Fruit fly (Drosophila melanogaster) Kc167 (cell line): ENCODE measurements around the gene pie.

Source experiments
- Myc ChIP-seq: fragments of >200 bp; optimal IDR thresholded peaks from 2 replicates; lab custom pipeline; 2017; ENCODE audit warnings: missing external identifiers
- h ChIP-seq: fragments of >200 bp; optimal IDR thresholded peaks from 3 replicates; lab custom pipeline; 2018; ENCODE audit warnings: missing external identifiers
- insv ChIP-seq: fragments of >200 bp; optimal IDR thresholded peaks from 3 replicates; lab custom pipeline; 2018; ENCODE audit warnings: missing external identifiers
- psq ChIP-seq: fragments of >200 bp; optimal IDR thresholded peaks from 2 replicates; lab custom pipeline; 2017; ENCODE audit warnings: missing external identifiers

DNA sequence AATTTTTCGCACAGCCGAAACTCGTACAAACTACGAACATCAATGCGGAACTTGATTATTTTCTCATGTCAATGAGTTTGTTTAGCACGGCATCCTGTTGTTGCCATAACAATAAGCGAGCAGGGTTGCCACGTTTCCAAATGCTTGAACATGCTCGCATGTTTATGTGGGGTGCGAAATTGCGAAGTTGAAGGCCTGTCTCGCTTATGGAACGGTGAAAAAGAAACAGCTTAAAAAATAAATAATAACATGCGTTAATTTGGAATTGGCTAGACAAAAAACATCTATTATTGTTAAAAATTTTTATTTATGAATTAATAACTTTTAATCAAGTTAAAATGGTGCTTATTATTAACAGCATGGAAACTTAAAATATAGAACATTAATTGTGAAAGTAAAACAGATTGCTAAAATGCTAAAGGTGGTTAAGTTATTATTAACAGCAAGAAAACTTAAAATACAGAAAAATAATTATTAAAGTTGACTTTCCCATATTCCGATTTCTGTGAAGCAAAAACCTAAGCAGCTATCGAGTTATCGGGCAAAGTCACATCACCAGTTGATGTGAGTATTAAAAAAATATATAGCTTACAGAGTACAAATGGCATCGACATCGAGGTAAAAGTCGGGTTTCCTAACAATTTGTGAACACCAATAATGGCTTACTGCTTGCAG, 8.4 kb upstream of the pie start, which contains the start of the genes Bug22 and TfIIB:
- no peak for TF ChIP-seq insv (lab: Kevin White, UChicago)
- TF ChIP-seq Myc = no peak
- no peak for TF ChIP-seq h
- no peak for TF ChIP-seq psq (lab: Kevin White, UChicago)
